Worm (Caenorhabditis elegans) whole organism, L4/young adult: ENCODE results near the gene F10D2.10.

Source experiments
- dao-5 ChIP-seq: sonication (generic microtip); optimal IDR thresholded peaks from 2 replicates; lab custom pipeline; 2016; ENCODE audit warnings: missing genotype, missing genetic modification characterization, moderate library complexity, missing compliant biosample characterization
- him-1 ChIP-seq: sonication (generic microtip); optimal IDR thresholded peaks from 2 replicates; lab custom pipeline; 2016; ENCODE audit warnings: missing genotype, missing genetic modification reagents, missing genetic modification characterization, missing compliant biosample characterization

ce11 chrV:7193562-7193961 lies 37.6 kb upstream of the F10D2.10 start, which contains the start of gene F09G2.8:
- no peak for TF ChIP-seq dao-5 (tag; lab: Kevin White, UChicago)
- TF ChIP-seq him-1 (tag; lab: Kevin White, UChicago): no peak
